Worm (Caenorhabditis elegans) whole organism, L2 larva: ENCODE measurements around the gene B0302.2.

Experiments used
- F13H6.1 ChIP-seq: sonication (generic microtip); optimal IDR thresholded peaks from 2 replicates; lab custom pipeline; 2016; ENCODE audit warnings: missing genetic modification characterization, missing compliant biosample characterization
- elt-1 ChIP-seq: fragments of 150-350 bp; optimal IDR thresholded peaks from 2 replicates; lab custom pipeline; 2014; ENCODE audit warnings: missing biosample characterization, missing genetic modification characterization
- elt-3 ChIP-seq: sonication (generic microtip); optimal IDR thresholded peaks from 2 replicates; lab custom pipeline; 2017; ENCODE audit warnings: missing biosample characterization, missing genetic modification characterization
- lin-13 ChIP-seq: fragments of 150-350 bp; optimal IDR thresholded peaks from 2 replicates; lab custom pipeline; 2014; ENCODE audit warnings: missing biosample characterization, missing genetic modification reagents, missing genetic modification characterization
- mdl-1 ChIP-seq, 2 experiments: fragments of 150-350 bp in 1 of 2; sonication (generic microtip) in 1 of 2; optimal IDR thresholded peaks; 2 replicates each; lab custom pipeline; 2017; ENCODE audit warnings: missing biosample characterization in 2 of 2, missing genetic modification characterization in 2 of 2
- nhr-12 ChIP-seq: fragments of 150-350 bp; optimal IDR thresholded peaks from 2 replicates; lab custom pipeline; 2014; ENCODE audit warnings: missing biosample characterization, missing genetic modification characterization

- TF ChIP-seq nhr-12 (tag; lab: Kevin White, UChicago) (no peak), F13H6.1 (tag; lab: Kevin White, UChicago) (no peak), elt-3 (tag; lab: Kevin White, UChicago) (no peak), elt-1 (tag; lab: Kevin White, UChicago) (no peak), mdl-1 (tag; optimal IDR thresholded peaks at IDR 0.05; lab: Kevin White, UChicago) (no peak), lin-13 (no peak)
These were observed 49.0 kb downstream of the B0302.2 start for ce11 chrX:17227376-17227775.
